Worm (Caenorhabditis elegans) whole organism, L4 larva: ENCODE results near the gene srw-41.

Source experiments
- F49E8.2 ChIP-seq: sonication (generic microtip); optimal IDR thresholded peaks from 2 replicates; lab custom pipeline; 2016; ENCODE audit warnings: missing compliant biosample characterization, mild to moderate bottlenecking, missing genetic modification characterization, borderline replicate concordance
- R02D3.7 ChIP-seq: fragments of 150-350 bp; sonication (generic microtip); optimal IDR thresholded peaks from 3 replicates; lab custom pipeline; 2014; ENCODE audit warnings: missing biosample characterization, missing genetic modification characterization
- ceh-44 ChIP-seq: fragments of 200-800 bp; sonication (Bioruptor generic); IDR thresholded peaks from 2 replicates; pipeline ENCODE4 v1.3.6; 2022; ENCODE audit warnings: missing genetic modification reagents, missing genetic modification characterization, missing compliant biosample characterization
- ceh-62 ChIP-seq: sonication (generic microtip); optimal IDR thresholded peaks from 2 replicates; lab custom pipeline; 2017; ENCODE audit warnings: missing biosample characterization, missing genetic modification characterization
- daf-12 ChIP-seq: fragments of 150-350 bp; optimal IDR thresholded peaks from 2 replicates; lab custom pipeline; 2014; ENCODE audit warnings: missing biosample characterization, missing genetic modification reagents, missing genetic modification characterization
- lin-15B ChIP-seq: fragments of 150-350 bp; sonication (generic microtip); optimal IDR thresholded peaks from 3 replicates; lab custom pipeline; 2014; ENCODE audit warnings: missing biosample characterization, missing genetic modification characterization
- unc-62 ChIP-seq, 3 experiments: fragments of 150-350 bp in 1 of 3; sonication (generic microtip); optimal IDR thresholded peaks in 2 of 3; peaks in 1 of 3; 1 replicate in 1 of 3; 2 replicates in 2 of 3; lab custom pipeline; 2014 to 2017; ENCODE audit warnings: missing biosample characterization in 3 of 3, missing genetic modification characterization in 3 of 3, missing genetic modification reagents in 3 of 3, missing genotype in 1 of 3

DNA sequence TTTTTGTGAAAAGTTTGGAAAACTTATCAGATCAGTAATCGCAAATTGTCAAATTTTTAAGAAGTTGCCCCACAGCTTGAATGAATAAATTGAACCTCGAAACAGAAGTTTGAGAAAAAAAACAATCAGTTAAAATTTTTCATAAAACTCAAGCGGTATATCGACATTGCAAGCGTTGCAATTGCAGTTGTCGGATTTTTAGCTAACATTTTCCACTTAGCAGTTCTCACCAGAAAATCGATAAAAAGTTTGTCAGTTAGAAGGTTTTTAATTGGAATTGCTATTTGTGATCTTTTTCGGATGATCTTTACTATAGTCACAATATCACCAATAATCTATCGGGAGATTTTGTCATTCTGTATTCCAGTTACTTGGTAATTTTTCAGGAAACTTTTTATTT lies 11.6 kb upstream of the srw-41 start, which contains the start of gene srw-43:
- no peak for TF ChIP-seq ceh-44 (GFP tag; lab: Robert Waterston, UW)
- TF ChIP-seq daf-12, result no peak
- no peak for TF ChIP-seq R02D3.7
- TF ChIP-seq ceh-62 (tag; lab: Kevin White, UChicago), result no peak
- no peak for TF ChIP-seq F49E8.2
- no peak for TF ChIP-seq unc-62 (GFP tag; optimal IDR thresholded peaks at IDR 0.05 in 1 of 2; lab: Kevin White, UChicago)
- no peak for TF ChIP-seq unc-62 (tag; optimal IDR thresholded peaks at IDR 0.05; lab: Kevin White, UChicago)
- TF ChIP-seq lin-15B (tag; lab: Kevin White, UChicago), result no peak
